Fruit fly (Drosophila melanogaster) whole organism, prepupa: ENCODE measurements around the gene glec.
A peak's percentile ranks its signal among the peaks of the same experiment; 100 is the strongest.

ENCODE experiments used
- Blimp-1 ChIP-seq: fragments of 200-800 bp; sonication (Bioruptor generic); optimal IDR thresholded peaks from 3 replicates; lab custom pipeline; 2017; ENCODE audit warnings: missing biosample characterization, missing genetic modification characterization, mild to moderate bottlenecking, moderate library complexity, missing genetic modification reagents
- CG10669 ChIP-seq: fragments of 200-800 bp; sonication (Bioruptor generic); optimal IDR thresholded peaks from 3 replicates; lab custom pipeline; 2018; ENCODE audit warnings: missing biosample characterization, mild to moderate bottlenecking, missing genetic modification characterization, moderate library complexity
- CG11294 ChIP-seq: fragments of 200-800 bp; sonication (Bioruptor generic); IDR thresholded peaks from 2 replicates; pipeline ENCODE4 v1.3.6; 2022; ENCODE audit warnings: missing biosample characterization, missing genetic modification characterization
- CG11762 ChIP-seq: fragments of 200-800 bp; sonication (Bioruptor generic); optimal IDR thresholded peaks from 3 replicates; lab custom pipeline; 2016; ENCODE audit warnings: missing biosample characterization, missing genetic modification characterization; ENCODE audit not compliant: insufficient read depth
- CG11902 ChIP-seq: fragments of 200-800 bp; sonication (Bioruptor generic); optimal IDR thresholded peaks from 3 replicates; lab custom pipeline; 2016; ENCODE audit warnings: missing biosample characterization, missing genetic modification characterization
- CG15336 ChIP-seq: fragments of 200-800 bp; sonication (Bioruptor generic); IDR thresholded peaks from 2 replicates; pipeline ENCODE4 v1.3.6; 2022; ENCODE audit warnings: missing biosample characterization, missing genetic modification characterization
- CG1621 ChIP-seq: fragments of 200-800 bp; sonication (Bioruptor generic); optimal IDR thresholded peaks from 3 replicates; lab custom pipeline; 2018; ENCODE audit warnings: missing biosample characterization, mild to moderate bottlenecking, missing genetic modification characterization
- CG3032 ChIP-seq: fragments of 200-800 bp; optimal IDR thresholded peaks from 2 replicates; lab custom pipeline; 2019; ENCODE audit warnings: missing biosample characterization, mild to moderate bottlenecking, missing genetic modification characterization, moderate library complexity
- CG31627 ChIP-seq: fragments of 200-800 bp; sonication (Bioruptor generic); optimal IDR thresholded peaks from 3 replicates; lab custom pipeline; 2016; ENCODE audit warnings: missing biosample characterization, missing genetic modification characterization
- CG32006 ChIP-seq: fragments of 200-800 bp; sonication (Bioruptor generic); optimal IDR thresholded peaks from 3 replicates; lab custom pipeline; 2017; ENCODE audit warnings: missing biosample characterization, mild to moderate bottlenecking, missing genetic modification characterization
- CG34406 ChIP-seq: fragments of 200-800 bp; sonication (Bioruptor generic); optimal IDR thresholded peaks from 3 replicates; lab custom pipeline; 2016; ENCODE audit warnings: missing biosample characterization, missing genetic modification characterization
- CG4318 ChIP-seq: fragments of 200-800 bp; sonication (Bioruptor generic); optimal IDR thresholded peaks from 3 replicates; lab custom pipeline; 2017; ENCODE audit warnings: missing biosample characterization, mild to moderate bottlenecking, missing genetic modification characterization
- CG6163 ChIP-seq: fragments of 200-800 bp; sonication (Bioruptor generic); IDR thresholded peaks from 3 replicates; pipeline ENCODE4 v1.3.6; 2022; ENCODE audit warnings: missing biosample characterization, missing genetic modification characterization
- CG6276 ChIP-seq: fragments of 200-800 bp; sonication (Bioruptor generic); optimal IDR thresholded peaks from 2 replicates; lab custom pipeline; 2017; ENCODE audit warnings: missing biosample characterization, mild to moderate bottlenecking, missing genetic modification characterization
- CG6792 ChIP-seq: fragments of 200-800 bp; sonication (Bioruptor generic); optimal IDR thresholded peaks from 3 replicates; lab custom pipeline; 2016; ENCODE audit warnings: missing biosample characterization, missing genetic modification characterization
- CG6854 ChIP-seq: fragments of 200-800 bp; sonication (Bioruptor generic); optimal IDR thresholded peaks from 2 replicates; lab custom pipeline; 2017; ENCODE audit warnings: missing biosample characterization, mild to moderate bottlenecking, missing genetic modification characterization
- CG7368 ChIP-seq: fragments of 200-800 bp; sonication (Bioruptor generic); optimal IDR thresholded peaks from 3 replicates; lab custom pipeline; 2016; ENCODE audit warnings: missing biosample characterization, missing genetic modification characterization
- CG8119 ChIP-seq: fragments of 200-800 bp; sonication (Bioruptor generic); IDR thresholded peaks from 3 replicates; pipeline ENCODE4 v1.3.6; 2022; ENCODE audit warnings: missing biosample characterization, missing genetic modification characterization
- CG8319 ChIP-seq: fragments of 200-800 bp; sonication (Bioruptor generic); optimal IDR thresholded peaks from 3 replicates; lab custom pipeline; 2016; ENCODE audit warnings: missing biosample characterization, missing genetic modification characterization
- CG8632 ChIP-seq: fragments of 200-800 bp; sonication (Bioruptor generic); optimal IDR thresholded peaks from 3 replicates; lab custom pipeline; 2016; ENCODE audit warnings: missing biosample characterization, missing genetic modification characterization
- CG9139 ChIP-seq: fragments of 200-800 bp; sonication (Bioruptor generic); optimal IDR thresholded peaks from 3 replicates; lab custom pipeline; 2017; ENCODE audit warnings: missing biosample characterization, mild to moderate bottlenecking, missing genetic modification characterization
- Eip75B ChIP-seq: fragments of 200-800 bp; sonication (Bioruptor generic); optimal IDR thresholded peaks from 3 replicates; lab custom pipeline; 2016; ENCODE audit warnings: missing biosample characterization, missing genetic modification characterization
- Eip78C ChIP-seq: fragments of 200-800 bp; sonication (Bioruptor generic); peaks from one replicate; lab custom pipeline; 2016; ENCODE audit warnings: missing biosample characterization, missing genetic modification characterization
- Ets21C ChIP-seq: fragments of 200-800 bp; sonication (Bioruptor generic); optimal IDR thresholded peaks from 3 replicates; lab custom pipeline; 2016; ENCODE audit warnings: missing biosample characterization, missing genetic modification characterization
- Gug ChIP-seq: fragments of 200-800 bp; sonication (Bioruptor generic); IDR thresholded peaks from 2 replicates; pipeline ENCODE4 v1.3.6; 2022; ENCODE audit warnings: missing biosample characterization, missing genetic modification characterization
- Hr38 ChIP-seq: sonication (Bioruptor generic); optimal IDR thresholded peaks from 2 replicates; lab custom pipeline; 2016; ENCODE audit warnings: missing biosample characterization, missing genetic modification characterization
- Hr39 ChIP-seq: fragments of 200-800 bp; sonication (Bioruptor generic); optimal IDR thresholded peaks from 2 replicates; lab custom pipeline; 2016; ENCODE audit warnings: missing biosample characterization, missing genetic modification characterization
- Hr4 ChIP-seq: fragments of 200-800 bp; sonication (Bioruptor generic); optimal IDR thresholded peaks from 3 replicates; lab custom pipeline; 2016; ENCODE audit warnings: missing biosample characterization, missing genetic modification characterization
- Lpt ChIP-seq: fragments of 200-800 bp; sonication (Bioruptor generic); optimal IDR thresholded peaks from 3 replicates; lab custom pipeline; 2016; ENCODE audit warnings: missing biosample characterization, missing genetic modification characterization
- Met ChIP-seq: fragments of 200-800 bp; sonication (Bioruptor generic); optimal IDR thresholded peaks from 3 replicates; lab custom pipeline; 2016; ENCODE audit warnings: missing biosample characterization, missing genetic modification characterization
- OdsH ChIP-seq: fragments of 200-800 bp; sonication (Bioruptor generic); optimal IDR thresholded peaks from 3 replicates; lab custom pipeline; 2016; ENCODE audit warnings: missing biosample characterization, missing genetic modification characterization
- Smox ChIP-seq: fragments of 200-800 bp; sonication (Bioruptor generic); optimal IDR thresholded peaks from 3 replicates; lab custom pipeline; 2016; ENCODE audit warnings: missing biosample characterization, missing genetic modification characterization
- Sox14 ChIP-seq: fragments of 200-800 bp; sonication (Bioruptor generic); optimal IDR thresholded peaks from 3 replicates; lab custom pipeline; 2016; ENCODE audit warnings: missing biosample characterization, missing genetic modification characterization
- achi ChIP-seq: fragments of 200-800 bp; sonication (Bioruptor generic); optimal IDR thresholded peaks from 3 replicates; lab custom pipeline; 2016; ENCODE audit warnings: missing biosample characterization, missing genetic modification characterization
- acj6 ChIP-seq: fragments of 200-800 bp; sonication (Bioruptor generic); optimal IDR thresholded peaks from 3 replicates; lab custom pipeline; 2016; ENCODE audit warnings: missing biosample characterization, missing genetic modification characterization
- cyc ChIP-seq: fragments of 200-800 bp; sonication (Bioruptor generic); optimal IDR thresholded peaks from 3 replicates; lab custom pipeline; 2016; ENCODE audit warnings: missing biosample characterization, missing genetic modification characterization
- esn ChIP-seq: fragments of 200-800 bp; sonication (Bioruptor generic); optimal IDR thresholded peaks from 2 replicates; lab custom pipeline; 2016; ENCODE audit warnings: missing biosample characterization, mild to moderate bottlenecking, missing genetic modification characterization, moderate library complexity
- fd59A ChIP-seq: fragments of 200-800 bp; sonication (Bioruptor generic); optimal IDR thresholded peaks from 2 replicates; lab custom pipeline; 2017; ENCODE audit warnings: missing biosample characterization, mild to moderate bottlenecking, missing genetic modification characterization, missing genetic modification reagents
- fd85E ChIP-seq: fragments of 200-800 bp; sonication (Bioruptor generic); optimal IDR thresholded peaks from 3 replicates; lab custom pipeline; 2016; ENCODE audit warnings: missing biosample characterization, missing genetic modification characterization
- lz ChIP-seq: fragments of 200-800 bp; sonication (Bioruptor generic); optimal IDR thresholded peaks from 3 replicates; lab custom pipeline; 2016; ENCODE audit warnings: missing biosample characterization, missing genetic modification characterization
- pdm3 ChIP-seq: fragments of 200-800 bp; sonication (Bioruptor generic); optimal IDR thresholded peaks from 3 replicates; lab custom pipeline; 2016; ENCODE audit warnings: missing biosample characterization, missing genetic modification characterization
- salr ChIP-seq, 2 experiments: fragments of 200-800 bp; sonication (Bioruptor generic); optimal IDR thresholded peaks; 3 replicates each; lab custom pipeline; 2016 to 2018; ENCODE audit warnings: missing biosample characterization in 2 of 2, missing genetic modification characterization in 2 of 2, mild to moderate bottlenecking in 1 of 2
- spab ChIP-seq: fragments of 200-800 bp; sonication (Bioruptor generic); optimal IDR thresholded peaks from 2 replicates; lab custom pipeline; 2017; ENCODE audit warnings: missing biosample characterization, mild to moderate bottlenecking, missing genetic modification characterization, missing genetic modification reagents
- svp ChIP-seq: fragments of 200-800 bp; sonication (Bioruptor generic); peaks from one replicate; lab custom pipeline; 2016; ENCODE audit warnings: missing biosample characterization, missing genetic modification characterization
- topi ChIP-seq: fragments of 200-800 bp; sonication (Bioruptor generic); optimal IDR thresholded peaks from 3 replicates; lab custom pipeline; 2016; ENCODE audit warnings: missing biosample characterization, missing genetic modification characterization
- vri ChIP-seq: fragments of 200-800 bp; sonication (Bioruptor generic); optimal IDR thresholded peaks from 3 replicates; lab custom pipeline; 2016; ENCODE audit warnings: missing biosample characterization, mild to moderate bottlenecking, missing genetic modification characterization

Gene glec

dm6 chr3R:21854574-21855468, 1.2 kb downstream of the glec start:
- TF ChIP-seq acj6 (no peak), Eip78C (GFP tag; lab: Kevin White, UChicago) (peak; percentile 59)

DNA sequence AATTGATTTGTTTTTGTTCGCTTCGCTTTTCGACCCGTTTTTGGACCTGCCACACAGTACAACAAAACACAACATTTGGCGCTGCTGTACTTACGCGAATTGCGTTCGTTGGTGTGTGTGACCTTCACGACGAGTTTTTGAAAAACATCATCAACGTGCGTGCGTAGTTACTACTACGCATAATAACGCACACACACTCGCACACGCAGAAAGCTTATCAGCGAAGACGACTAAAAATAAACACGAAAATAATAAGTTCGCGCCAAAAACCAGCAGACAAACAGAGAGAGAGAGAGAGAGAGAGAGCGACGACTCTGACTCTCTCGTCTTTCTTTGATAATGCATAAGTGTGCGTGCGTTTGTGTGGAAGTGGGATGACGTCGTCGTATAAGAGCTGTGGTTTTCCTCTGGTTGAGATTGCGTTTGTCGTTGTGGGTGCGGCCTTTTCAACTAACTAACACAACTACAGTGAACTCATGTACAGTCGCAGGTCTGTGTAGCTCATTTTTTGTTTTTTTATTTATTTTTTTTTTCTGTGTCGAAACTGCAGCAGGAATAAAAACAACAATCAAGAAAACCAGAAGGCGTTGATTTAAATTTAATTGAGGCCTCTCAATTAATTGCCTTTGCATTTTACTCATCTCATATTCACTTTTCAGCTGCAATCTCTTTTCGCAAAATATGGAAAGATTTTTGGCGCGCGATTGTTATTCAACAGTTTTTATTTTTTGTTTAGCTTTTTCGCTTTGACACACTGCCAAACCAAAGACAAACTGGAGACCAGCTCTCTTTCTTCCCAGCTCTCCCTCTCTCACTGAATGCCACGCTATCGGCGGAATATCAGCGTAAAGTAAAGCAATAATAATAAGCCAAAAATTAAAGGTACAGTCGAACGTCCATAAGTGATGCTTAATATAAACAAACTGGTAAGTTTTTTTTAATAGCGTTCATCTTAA, 2.2 kb downstream of the glec start:
- TF ChIP-seq CG6163 (GFP tag; lab: Robert Waterston, UW) (peak; percentile 77; the same call in 2 of the 3 replicates), Hr39 (GFP tag; lab: Kevin White, UChicago) (no peak), Sox14 (GFP tag; lab: Kevin White, UChicago) (peak; percentile 38), Smox (GFP tag; lab: Kevin White, UChicago) (peak; percentile 11), CG34406 (peak; percentile 33), CG8632 (GFP tag; lab: Kevin White, UChicago) (peak; percentile 61), Hr38 (GFP tag; lab: Kevin White, UChicago) (no peak), spab (GFP tag; lab: Kevin White, UChicago) (peak; percentile 58), svp (peak; percentile 96), Met (peak; percentile 34), Gug (GFP tag; lab: Robert Waterston, UW) (no peak), CG8119 (GFP tag; lab: Robert Waterston, UW) (peak; percentile 62), CG6792 (peak; percentile 31), salr (GFP tag; optimal IDR thresholded peaks at IDR 0.05; lab: Kevin White, UChicago) (no peak), CG1621 (peak; percentile 19), Lpt (peak; percentile 64), CG8319 (GFP tag; lab: Kevin White, UChicago) (peak; percentile 29), pdm3 (peak; percentile 38), CG7368 (GFP tag; lab: Kevin White, UChicago) (peak; percentile 35), Eip78C (GFP tag; lab: Kevin White, UChicago) (peak; percentile 79), CG6854 (GFP tag; lab: Kevin White, UChicago) (peak; percentile 71), esn (GFP tag; lab: Kevin White, UChicago) (peak; percentile 28), fd59A (no peak), CG3032 (tag; lab: Kevin White, UChicago) (peak; percentile 16), CG11902 (GFP tag; lab: Kevin White, UChicago) (no peak), OdsH (GFP tag; lab: Kevin White, UChicago) (peak; percentile 3), Hr4 (GFP tag; lab: Kevin White, UChicago) (peak; percentile 29), CG11294 (GFP tag; lab: Robert Waterston, UW) (no peak), Blimp-1 (peak; percentile 15), Ets21C (no peak), CG9139 (peak; percentile 75), CG32006 (GFP tag; lab: Kevin White, UChicago) (no peak), vri (GFP tag; lab: Kevin White, UChicago) (peak; percentile 82), CG31627 (GFP tag; lab: Kevin White, UChicago) (no peak), CG6276 (peak; percentile 46), lz (GFP tag; lab: Kevin White, UChicago) (no peak), fd85E (GFP tag; lab: Kevin White, UChicago) (peak; percentile 51), CG15336 (GFP tag; lab: Robert Waterston, UW) (peak; percentile 67), topi (peak; percentile 26), CG11762 (GFP tag; lab: Kevin White, UChicago) (peak; percentile 69), cyc (peak; percentile 6), achi (GFP tag; lab: Kevin White, UChicago) (peak; percentile 6), Eip75B (GFP tag; lab: Kevin White, UChicago) (peak; percentile 76), CG10669 (GFP tag; lab: Kevin White, UChicago) (peak; percentile 7), CG4318 (GFP tag; lab: Kevin White, UChicago) (no peak)
